Fruit fly (Drosophila melanogaster): Measurements from ENCODE around the gene CG9737.

- no peak for TF ChIP-seq CTCF (optimal IDR thresholded peaks at IDR 0.05)
- no peak for TF ChIP-seq CG8478 (optimal IDR thresholded peaks at IDR 0.05)
Observed at dm6 chr3R:30205946-30206345, 37.2 kb downstream of the CG9737 start.
